Worm (Caenorhabditis elegans): ENCODE measurements around the gene F18E3.10.

DNA sequence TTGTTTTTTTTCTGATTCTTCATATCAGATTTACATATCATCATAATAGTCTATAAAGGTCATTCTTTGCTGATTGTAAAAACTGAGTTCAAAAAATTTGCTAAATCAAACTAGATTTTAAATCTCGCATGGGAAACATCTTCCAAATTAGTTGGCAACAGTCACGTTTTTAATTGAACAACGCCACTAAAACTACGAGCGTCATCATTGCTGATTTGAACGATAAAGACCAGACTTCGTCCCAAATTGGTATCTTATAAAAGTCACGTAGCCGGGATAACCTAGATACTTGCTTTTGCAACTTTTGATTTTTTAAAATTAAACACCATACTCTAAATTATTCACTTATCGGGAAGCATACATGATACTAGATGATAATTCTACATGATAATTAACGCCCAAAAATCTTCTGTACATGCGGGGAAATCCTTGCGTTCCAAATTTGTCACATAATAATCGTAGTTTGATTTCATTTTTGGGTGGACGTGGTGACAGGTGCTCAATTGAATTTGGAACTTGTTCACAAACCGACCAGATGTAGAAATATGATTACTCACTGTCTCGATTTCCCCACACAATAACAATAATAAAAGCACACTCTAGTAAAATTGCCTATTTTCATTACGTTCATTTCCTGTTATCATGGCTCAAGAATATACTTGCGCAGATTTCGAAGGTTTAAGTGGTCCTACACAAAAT is 7.1 kb downstream of the F18E3.10 start, which contains the start of gene srw-67:
- TF ChIP-seq klf-2 (GFP tag; conservative IDR thresholded peaks at IDR 0.05), result no peak
- no peak for TF ChIP-seq T22C8.4 (GFP tag; IDR thresholded peaks at IDR 0.05)
- no peak for TF ChIP-seq ztf-23 (GFP tag; IDR thresholded peaks at IDR 0.05)
- no peak for TF ChIP-seq flt-1 (GFP tag; IDR thresholded peaks at IDR 0.05)
- TF ChIP-seq tab-1 (GFP tag; IDR thresholded peaks at IDR 0.05), result no peak
- no peak for TF ChIP-seq ztf-29 (GFP tag; IDR thresholded peaks at IDR 0.05)
- no peak for TF ChIP-seq ref-1 (GFP tag; conservative IDR thresholded peaks at IDR 0.05)
- no peak for TF ChIP-seq med-1 (GFP tag; optimal IDR thresholded peaks at IDR 0.05; ENCODE audit: insufficient read depth)
- no peak for TF ChIP-seq cog-1 (tag; optimal IDR thresholded peaks at IDR 0.05)

Measured in whole organism, midembryonic.